Fruit fly (Drosophila melanogaster): ENCODE results near the gene SAK.

SAK gene

DNA sequence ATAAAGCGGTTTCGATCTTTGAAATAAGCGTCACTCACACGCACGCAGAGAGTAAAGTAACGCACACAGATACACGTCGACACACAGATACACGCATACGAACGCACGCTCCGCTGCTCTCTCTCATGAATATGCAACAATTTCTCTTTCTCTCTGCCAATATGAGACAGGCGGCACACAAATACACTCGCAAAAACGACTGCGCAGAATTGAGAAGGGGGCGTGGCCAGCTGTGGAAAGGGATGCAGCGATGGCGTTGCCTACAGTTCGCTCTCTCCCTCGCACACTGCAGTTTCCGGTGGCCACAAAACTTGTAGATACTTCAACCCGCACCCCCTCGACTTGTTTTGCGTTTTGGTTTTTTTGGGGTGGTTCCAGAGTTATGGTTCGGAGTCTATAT, 36.1 kb downstream of the SAK start (continued):
- no peak for TF ChIP-seq GATAe (GFP tag; conservative IDR thresholded peaks at IDR 0.05)
- TF ChIP-seq CG9817 (tag; optimal IDR thresholded peaks at IDR 0.05), result no peak
- peak; percentile 31 for TF ChIP-seq unpg (GFP tag; optimal IDR thresholded peaks at IDR 0.05)
- peak; percentile 26 for TF ChIP-seq CG17912 (GFP tag; optimal IDR thresholded peaks at IDR 0.05)
- TF ChIP-seq Nf-YB (GFP tag; optimal IDR thresholded peaks at IDR 0.05), result peak; percentile 97
- TF ChIP-seq croc (GFP tag; conservative IDR thresholded peaks at IDR 0.05), result peak; percentile 17; the same call in 2 of the 3 replicates
- peak; percentile 49 for TF ChIP-seq CG8388 (GFP tag; optimal IDR thresholded peaks at IDR 0.05)
- TF ChIP-seq bsh (GFP tag; optimal IDR thresholded peaks at IDR 0.05), result peak in 1 of 2 experiments; percentile 40
- TF ChIP-seq Sox100B (GFP tag; optimal IDR thresholded peaks at IDR 0.05), result peak; percentile 30
- TF ChIP-seq CG7839 (tag; optimal IDR thresholded peaks at IDR 0.05), result no peak
- TF ChIP-seq pho (GFP tag; optimal IDR thresholded peaks at IDR 0.05), result no peak
- 0 out of 2 replicates have a peak, but pooled peaks have one; percentile 36 for TF ChIP-seq Xrp1 (GFP tag; IDR thresholded peaks at IDR 0.05)
- TF ChIP-seq ara (GFP tag; IDR thresholded peaks at IDR 0.05), result peak; percentile 48; the same call in 1 of the 2 replicates
- TF ChIP-seq gsb-n (tag; optimal IDR thresholded peaks at IDR 0.05), result peak; percentile 36
- peak; percentile 41 for TF ChIP-seq kah (GFP tag; optimal IDR thresholded peaks at IDR 0.05)
- peak in 1 of 2 experiments; percentile 3 for TF ChIP-seq dpn (GFP tag; optimal IDR thresholded peaks at IDR 0.05)
- peak; percentile 92 for TF ChIP-seq CG10321 (GFP tag; IDR thresholded peaks at IDR 0.05)
- no peak for TF ChIP-seq Bgb (GFP tag; IDR thresholded peaks at IDR 0.05; ENCODE audit: partially characterized antibody)
- no peak for TF ChIP-seq prd (optimal IDR thresholded peaks at IDR 0.05)
- peak; percentile 32; the same call in 1 of the 3 replicates for TF ChIP-seq prd (GFP tag; IDR thresholded peaks at IDR 0.05)

DNA sequence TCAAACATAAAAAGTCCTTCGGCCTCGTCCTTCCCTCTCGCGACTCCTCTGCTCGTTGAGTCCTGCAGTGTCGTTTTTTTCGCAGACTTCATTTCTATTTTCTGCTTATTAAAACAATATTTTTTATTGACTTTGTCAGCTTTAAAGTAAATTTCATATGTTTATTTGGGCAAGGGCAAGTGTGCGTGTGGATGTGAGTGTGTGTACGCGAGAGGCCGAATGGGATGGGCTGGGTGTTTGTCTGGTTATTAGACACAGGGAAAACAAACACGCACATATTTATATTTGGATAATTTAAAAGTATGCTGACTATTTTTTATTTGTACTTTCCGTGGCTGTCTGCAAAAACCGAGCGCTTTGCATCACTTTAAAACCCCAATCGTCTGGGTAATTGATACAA, 37.8 kb downstream of the SAK start:
- peak; percentile 50 for TF ChIP-seq Ets65A (GFP tag)
- TF ChIP-seq ERR (GFP tag; optimal IDR thresholded peaks at IDR 0.05), result no peak
- TF ChIP-seq sens (GFP tag), result peak; percentile 65
- TF ChIP-seq CG10462 (GFP tag; optimal IDR thresholded peaks at IDR 0.05), result no peak
- no peak for TF ChIP-seq slou (GFP tag; optimal IDR thresholded peaks at IDR 0.05)
- TF ChIP-seq GATAe (GFP tag; conservative IDR thresholded peaks at IDR 0.05), result no peak
- peak; percentile 23 for TF ChIP-seq CG15479 (GFP tag; optimal IDR thresholded peaks at IDR 0.05)
- no peak for TF ChIP-seq ac (GFP tag; optimal IDR thresholded peaks at IDR 0.05)
- no peak for TF ChIP-seq mld (GFP tag; IDR thresholded peaks at IDR 0.05; ENCODE audit: partially characterized antibody)
- peak; percentile 66 for TF ChIP-seq Med (GFP tag)
- TF ChIP-seq zen (tag; optimal IDR thresholded peaks at IDR 0.05), result peak; percentile 40
- peak in 1 of 2 experiments; percentile 60 for TF ChIP-seq tll (GFP tag; optimal IDR thresholded peaks at IDR 0.05)
- TF ChIP-seq CG2875 (GFP tag; optimal IDR thresholded peaks at IDR 0.05), result no peak
- peak; percentile 72 for TF ChIP-seq fd102C (GFP tag; optimal IDR thresholded peaks at IDR 0.05)
- TF ChIP-seq CG12155 (GFP tag; optimal IDR thresholded peaks at IDR 0.05), result no peak
- no peak for TF ChIP-seq stc (GFP tag; IDR thresholded peaks at IDR 0.05)
- TF ChIP-seq Eip74EF (GFP tag; optimal IDR thresholded peaks at IDR 0.05), result no peak
- TF ChIP-seq maf-S (GFP tag; optimal IDR thresholded peaks at IDR 0.05), result no peak

DNA sequence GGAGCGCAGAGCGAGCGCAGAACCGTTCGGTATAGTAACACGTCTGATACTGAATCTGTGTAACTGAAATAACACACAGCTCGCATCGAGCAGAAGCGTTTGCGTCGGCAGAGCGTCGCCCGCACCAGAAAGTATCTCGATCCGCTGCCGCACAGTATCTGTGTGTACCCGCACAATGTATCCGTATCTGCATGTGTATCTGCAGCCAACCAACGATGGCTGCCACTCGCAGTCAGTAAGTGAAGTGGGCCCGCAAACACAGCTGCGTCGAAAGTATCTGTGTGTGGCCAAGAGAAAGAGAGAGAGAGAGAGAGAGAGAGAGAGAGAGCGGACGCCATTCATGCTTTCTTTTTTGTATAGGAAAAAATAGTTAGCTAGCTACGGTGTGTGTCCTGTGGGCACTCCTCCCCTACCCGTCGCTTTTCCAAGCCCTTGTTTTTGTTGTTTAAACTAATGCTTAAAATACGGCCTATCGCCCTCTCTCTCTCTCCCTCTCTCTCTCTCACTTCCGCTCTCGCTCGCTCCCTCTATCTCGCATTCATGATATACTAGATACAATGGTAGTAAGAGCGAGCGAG, 39.2 kb downstream of the SAK start, which contains the start of gene croc:
Gene croc (minus strand): TSS at position 51 of the 578 bp plus-strand sequence.
- TF ChIP-seq CG10321 (GFP tag; IDR thresholded peaks at IDR 0.05) (peak; percentile 86), NC2α (GFP tag; optimal IDR thresholded peaks at IDR 0.05) (no peak), sd (tag; optimal IDR thresholded peaks at IDR 0.05) (no peak), CG3163 (GFP tag; optimal IDR thresholded peaks at IDR 0.05) (peak; percentile 37), Meics (GFP tag; optimal IDR thresholded peaks at IDR 0.05) (no peak), tll (GFP tag; optimal IDR thresholded peaks at IDR 0.05) (peak; percentile 96 to 98), HHEX (GFP tag; optimal IDR thresholded peaks at IDR 0.05) (no peak), tgo (GFP tag; IDR thresholded peaks at IDR 0.05) (no peak), peb (GFP tag; IDR thresholded peaks at IDR 0.05) (no peak), Jarid2 (GFP tag; optimal IDR thresholded peaks at IDR 0.05) (peak; percentile 67), CG15073 (GFP tag; optimal IDR thresholded peaks at IDR 0.05) (no peak), CG32767 (GFP tag; IDR thresholded peaks at IDR 0.05) (0 out of 2 replicates have a peak, but pooled peaks have one; percentile 27), CG6854 (GFP tag; optimal IDR thresholded peaks at IDR 0.05) (no peak), dpn (GFP tag; optimal IDR thresholded peaks at IDR 0.05) (no peak), CG2875 (GFP tag; optimal IDR thresholded peaks at IDR 0.05) (no peak), wdn (GFP tag; IDR thresholded peaks at IDR 0.05) (no peak)

Data from whole organism, embryonic.